Worm (Caenorhabditis elegans) whole organism, L4 larva: ENCODE results near the gene com-1.

Experiments
- F26F4.8 ChIP-seq: fragments of 200-800 bp; sonication (Bioruptor generic); conservative IDR thresholded peaks from 2 replicates; pipeline ENCODE4 v1.3.6; 2022; ENCODE audit warnings: missing genetic modification characterization, missing compliant biosample characterization
- F37D6.2 ChIP-seq: sonication (generic microtip); optimal IDR thresholded peaks from 2 replicates; lab custom pipeline; 2016; ENCODE audit warnings: mild to moderate bottlenecking, missing genetic modification characterization, missing compliant biosample characterization
- F49E8.2 ChIP-seq: sonication (generic microtip); optimal IDR thresholded peaks from 2 replicates; lab custom pipeline; 2016; ENCODE audit warnings: missing compliant biosample characterization, mild to moderate bottlenecking, missing genetic modification characterization, borderline replicate concordance
- R02D3.7 ChIP-seq: fragments of 150-350 bp; sonication (generic microtip); optimal IDR thresholded peaks from 3 replicates; lab custom pipeline; 2014; ENCODE audit warnings: missing biosample characterization, missing genetic modification characterization
- T20F7.1 ChIP-seq: fragments of 200-800 bp; sonication (Bioruptor generic); optimal IDR thresholded peaks from 2 replicates; lab custom pipeline; 2018; ENCODE audit warnings: mild to moderate bottlenecking, missing genetic modification characterization, missing compliant biosample characterization
- Y105C5A.15 ChIP-seq: fragments of 200-800 bp; sonication (Bioruptor generic); IDR thresholded peaks from 2 replicates; pipeline ENCODE4 v1.3.6; 2022; ENCODE audit warnings: missing genetic modification characterization, missing compliant biosample characterization
- Y5F2A.4 ChIP-seq: fragments of 200-800 bp; sonication (Bioruptor generic); optimal IDR thresholded peaks from 2 replicates; lab custom pipeline; 2018; ENCODE audit warnings: mild to moderate bottlenecking, missing genetic modification characterization, missing compliant biosample characterization
- attf-4 ChIP-seq: sonication (generic microtip); optimal IDR thresholded peaks from 3 replicates; lab custom pipeline; 2017; ENCODE audit warnings: missing biosample characterization, missing genetic modification characterization
- ceh-20 ChIP-seq: fragments of 200-800 bp; sonication (Bioruptor generic); IDR thresholded peaks from 2 replicates; pipeline ENCODE4 v1.3.6; 2022; ENCODE audit warnings: missing genetic modification reagents, missing genetic modification characterization, missing compliant biosample characterization
- ceh-32 ChIP-seq: sonication (generic microtip); optimal IDR thresholded peaks from 2 replicates; lab custom pipeline; 2016; ENCODE audit warnings: mild to moderate bottlenecking, missing genetic modification characterization, missing compliant biosample characterization; ENCODE audit not compliant: poor library complexity
- ceh-44 ChIP-seq: fragments of 200-800 bp; sonication (Bioruptor generic); IDR thresholded peaks from 2 replicates; pipeline ENCODE4 v1.3.6; 2022; ENCODE audit warnings: missing genetic modification reagents, missing genetic modification characterization, missing compliant biosample characterization
- ctbp-1 ChIP-seq: fragments of 200-800 bp; sonication (Bioruptor generic); IDR thresholded peaks from 2 replicates; pipeline ENCODE4 v1.3.6; 2022; ENCODE audit warnings: missing genetic modification reagents, missing genetic modification characterization, missing compliant biosample characterization
- daf-12 ChIP-seq: fragments of 150-350 bp; optimal IDR thresholded peaks from 2 replicates; lab custom pipeline; 2014; ENCODE audit warnings: missing biosample characterization, missing genetic modification reagents, missing genetic modification characterization
- daf-16 ChIP-seq, 3 experiments: sonication (generic microtip); optimal IDR thresholded peaks; 2 replicates each; lab custom pipeline; 2016 to 2017; ENCODE audit warnings: missing genetic modification characterization in 3 of 3, missing genetic modification reagents in 3 of 3, mild to moderate bottlenecking in 2 of 3, missing compliant biosample characterization in 2 of 3, missing biosample characterization in 1 of 3, moderate library complexity in 1 of 3
- daf-8 ChIP-seq: fragments of 200-800 bp; sonication (Bioruptor generic); IDR thresholded peaks from 2 replicates; pipeline ENCODE4 v1.3.6; 2022; ENCODE audit warnings: missing genetic modification characterization, missing compliant biosample characterization
- dmd-6 ChIP-seq: fragments of 200-800 bp; sonication (Bioruptor generic); IDR thresholded peaks from 2 replicates; pipeline ENCODE4 v1.3.6; 2022; ENCODE audit warnings: missing genetic modification reagents, missing genetic modification characterization, missing compliant biosample characterization
- duxl-1 ChIP-seq: sonication (generic microtip); optimal IDR thresholded peaks from 2 replicates; lab custom pipeline; 2016; ENCODE audit warnings: mild to moderate bottlenecking, missing genetic modification characterization, moderate library complexity, missing compliant biosample characterization; ENCODE audit not compliant: poor library complexity
- egl-27 ChIP-seq: sonication (generic microtip); optimal IDR thresholded peaks from 3 replicates; lab custom pipeline; 2017; ENCODE audit warnings: missing biosample characterization, missing genetic modification reagents, missing genetic modification characterization
- egl-43 ChIP-seq: fragments of 200-800 bp; sonication (Bioruptor generic); IDR thresholded peaks from 2 replicates; pipeline ENCODE4 v1.3.6; 2022; ENCODE audit warnings: missing genetic modification reagents, missing genetic modification characterization, missing compliant biosample characterization
- hlh-30 ChIP-seq: sonication (generic microtip); optimal IDR thresholded peaks from 2 replicates; lab custom pipeline; 2017; ENCODE audit warnings: antibody characterized with exemption, mild to moderate bottlenecking, missing genetic modification characterization, missing compliant biosample characterization; ENCODE audit not compliant: insufficient read depth
- hmg-1.1 ChIP-seq: fragments of 200-800 bp; sonication (Bioruptor generic); IDR thresholded peaks from 2 replicates; pipeline ENCODE4 v1.3.6; 2022; ENCODE audit warnings: missing genetic modification reagents, missing genetic modification characterization, missing compliant biosample characterization
- jun-1 ChIP-seq: fragments of 150-350 bp; optimal IDR thresholded peaks from 2 replicates; lab custom pipeline; 2014; ENCODE audit warnings: missing biosample characterization, missing genetic modification reagents, missing genetic modification characterization
- lim-7 ChIP-seq: fragments of 200-800 bp; sonication (Bioruptor generic); IDR thresholded peaks from 2 replicates; pipeline ENCODE4 v1.3.6; 2022; ENCODE audit warnings: missing genetic modification characterization, missing compliant biosample characterization
- lin-15B ChIP-seq: fragments of 150-350 bp; sonication (generic microtip); optimal IDR thresholded peaks from 3 replicates; lab custom pipeline; 2014; ENCODE audit warnings: missing biosample characterization, missing genetic modification characterization
- lin-29 ChIP-seq: fragments of 200-800 bp; sonication (Bioruptor generic); IDR thresholded peaks from 2 replicates; pipeline ENCODE4 v1.3.6; 2022; ENCODE audit warnings: missing genetic modification reagents, missing genetic modification characterization, missing compliant biosample characterization
- lsy-2 ChIP-seq, 2 experiments: fragments of 150-350 bp in 1 of 2; sonication (generic microtip) in 1 of 2; optimal IDR thresholded peaks; 2 replicates each; lab custom pipeline; 2014 to 2017; ENCODE audit warnings: missing biosample characterization in 2 of 2, missing genetic modification characterization in 2 of 2
- madf-5 ChIP-seq, 2 experiments: fragments of 200-800 bp; sonication (Bioruptor generic); IDR thresholded peaks; 2 replicates each; pipeline ENCODE4 v1.3.6; 2022; ENCODE audit warnings: missing compliant biosample characterization in 2 of 2, missing genetic modification characterization in 2 of 2
- mdl-1 ChIP-seq, 2 experiments: fragments of 150-350 bp in 1 of 2; sonication (generic microtip) in 1 of 2; optimal IDR thresholded peaks; 2 replicates each; lab custom pipeline; 2014 to 2017; ENCODE audit warnings: missing biosample characterization in 2 of 2, missing genetic modification characterization in 2 of 2
- mdt-29 ChIP-seq: fragments of 200-800 bp; sonication (Bioruptor generic); IDR thresholded peaks from 2 replicates; pipeline ENCODE4 v1.3.6; 2022; ENCODE audit warnings: missing genetic modification reagents, missing genetic modification characterization, missing compliant biosample characterization
- mes-2 ChIP-seq: sonication (generic microtip); optimal IDR thresholded peaks from 2 replicates; lab custom pipeline; 2016; ENCODE audit warnings: missing genotype, mild to moderate bottlenecking, missing genetic modification characterization, missing compliant biosample characterization; ENCODE audit not compliant: poor library complexity, severe bottlenecking
- mxl-2 ChIP-seq: fragments of 200-800 bp; sonication (Bioruptor generic); conservative IDR thresholded peaks from 2 replicates; pipeline ENCODE4 v1.3.6; 2022; ENCODE audit warnings: missing genetic modification reagents, missing genetic modification characterization, missing compliant biosample characterization
- nhr-102 ChIP-seq: sonication (generic microtip); optimal IDR thresholded peaks from 2 replicates; lab custom pipeline; 2016; ENCODE audit warnings: mild to moderate bottlenecking, missing genetic modification characterization, moderate library complexity, missing compliant biosample characterization
- nhr-11 ChIP-seq: fragments of 150-350 bp; optimal IDR thresholded peaks from 2 replicates; lab custom pipeline; 2014; ENCODE audit warnings: missing biosample characterization, missing genetic modification characterization
- nhr-111 ChIP-seq: fragments of 200-800 bp; sonication (Bioruptor generic); optimal IDR thresholded peaks from 2 replicates; lab custom pipeline; 2018; ENCODE audit warnings: mild to moderate bottlenecking, missing genetic modification characterization, missing compliant biosample characterization
- nhr-41 ChIP-seq: fragments of 200-800 bp; sonication (Bioruptor generic); IDR thresholded peaks from 2 replicates; pipeline ENCODE4 v1.3.6; 2022; ENCODE audit warnings: missing genetic modification reagents, missing genetic modification characterization, missing compliant biosample characterization
- nhr-42 ChIP-seq: fragments of 200-800 bp; sonication (Bioruptor generic); IDR thresholded peaks from 2 replicates; pipeline ENCODE4 v1.3.6; 2022; ENCODE audit warnings: missing genetic modification characterization, missing compliant biosample characterization
- nhr-48 ChIP-seq: sonication (generic microtip); optimal IDR thresholded peaks from 2 replicates; lab custom pipeline; 2016; ENCODE audit warnings: mild to moderate bottlenecking, missing genetic modification characterization, missing compliant biosample characterization
- nhr-6 ChIP-seq: fragments of 150-350 bp; optimal IDR thresholded peaks from 2 replicates; lab custom pipeline; 2014; ENCODE audit warnings: missing biosample characterization, missing genetic modification characterization
- nhr-76 ChIP-seq: fragments of 150-350 bp; optimal IDR thresholded peaks from 2 replicates; lab custom pipeline; 2014; ENCODE audit warnings: missing biosample characterization, missing genetic modification characterization
- nhr-77 ChIP-seq: fragments of 150-350 bp; optimal IDR thresholded peaks from 2 replicates; lab custom pipeline; 2014; ENCODE audit warnings: missing biosample characterization, missing genetic modification characterization
- pha-4 ChIP-seq, 2 experiments: fragments of 150-350 bp in 1 of 2; fragments of 200-800 bp in 1 of 2; sonication (Bioruptor generic) in 1 of 2; IDR thresholded peaks in 1 of 2; optimal IDR thresholded peaks in 1 of 2; 2 replicates each; pipeline versions ENCODE4 v1.3.6 to Lab custom; 2014 to 2022; ENCODE audit warnings: missing genetic modification characterization in 2 of 2, missing genetic modification reagents in 2 of 2, missing biosample characterization in 1 of 2, missing compliant biosample characterization in 1 of 2
- pqm-1 ChIP-seq: sonication (generic microtip); optimal IDR thresholded peaks from 2 replicates; lab custom pipeline; 2017; ENCODE audit warnings: missing biosample characterization, missing genetic modification characterization
- set-16 ChIP-seq: fragments of 200-800 bp; sonication (Bioruptor generic); IDR thresholded peaks from 2 replicates; pipeline ENCODE4 v1.3.6; 2022; ENCODE audit warnings: missing genetic modification reagents, missing genetic modification characterization, missing compliant biosample characterization
- snpc-1.2 ChIP-seq: fragments of 200-800 bp; sonication (Bioruptor generic); IDR thresholded peaks from 2 replicates; pipeline ENCODE4 v1.3.6; 2022; ENCODE audit warnings: missing genetic modification reagents, missing genetic modification characterization, missing compliant biosample characterization
- spr-3 ChIP-seq: fragments of 200-800 bp; sonication (Bioruptor generic); optimal IDR thresholded peaks from 2 replicates; lab custom pipeline; 2018; ENCODE audit warnings: mild to moderate bottlenecking, missing genetic modification characterization, missing compliant biosample characterization
- tag-97 ChIP-seq: fragments of 200-800 bp; sonication (Bioruptor generic); IDR thresholded peaks from 2 replicates; pipeline ENCODE4 v1.3.6; 2022; ENCODE audit warnings: missing genetic modification characterization, missing compliant biosample characterization
- tra-1 ChIP-seq: fragments of 200-800 bp; sonication (Bioruptor generic); IDR thresholded peaks from 2 replicates; pipeline ENCODE4 v1.3.6; 2022; ENCODE audit warnings: missing genetic modification reagents, missing genetic modification characterization, missing compliant biosample characterization
- zfp-3 ChIP-seq: fragments of 200-800 bp; sonication (Bioruptor generic); conservative IDR thresholded peaks from 2 replicates; pipeline ENCODE4 v1.3.6; 2022; ENCODE audit warnings: missing genetic modification reagents, missing genetic modification characterization, missing compliant biosample characterization
- ztf-7 ChIP-seq: fragments of 150-350 bp; optimal IDR thresholded peaks from 2 replicates; lab custom pipeline; 2014; ENCODE audit warnings: missing biosample characterization, missing genetic modification characterization

The com-1 gene

DNA sequence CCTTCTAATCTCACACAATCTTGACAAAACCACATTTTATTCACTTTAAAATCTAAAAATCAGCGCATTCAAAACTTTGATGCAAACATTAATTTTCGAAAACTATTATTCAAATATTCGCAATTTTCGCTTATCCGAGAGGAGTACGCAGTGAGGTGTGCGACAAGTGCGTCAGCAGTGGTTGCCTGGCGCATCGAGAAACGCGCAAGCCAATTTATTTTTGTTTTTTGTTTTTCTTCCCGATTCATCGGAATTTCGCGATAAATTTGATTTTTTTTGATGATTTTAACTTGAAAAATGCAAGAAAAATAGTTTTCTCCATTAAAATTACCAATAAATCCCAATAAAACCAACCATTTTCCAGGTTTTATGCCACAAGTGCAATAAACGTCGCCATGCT, 47.3 kb upstream of the com-1 start, which contains the start of the genes fbxb-85 and hex-3 (continued):
- no peak for TF ChIP-seq lim-7 (GFP tag; lab: Robert Waterston, UW)
- TF ChIP-seq F49E8.2: peak; percentile 88
- no peak for TF ChIP-seq Y105C5A.15 (GFP tag; lab: Robert Waterston, UW)
- peak in 1 of 2 experiments; percentile 3 for TF ChIP-seq mdl-1 (tag; optimal IDR thresholded peaks at IDR 0.05; lab: Kevin White, UChicago)
- peak; percentile 75 for TF ChIP-seq nhr-48 (tag; lab: Kevin White, UChicago)
- TF ChIP-seq ctbp-1 (GFP tag; lab: Robert Waterston, UW): peak; percentile 84
- TF ChIP-seq pqm-1: no peak
- no peak for TF ChIP-seq mxl-2 (GFP tag; lab: Robert Waterston, UW)
- TF ChIP-seq duxl-1: peak; percentile 89
- peak; percentile 91 for TF ChIP-seq ztf-7
- TF ChIP-seq snpc-1.2 (GFP tag; lab: Robert Waterston, UW): peak; percentile 77
- no peak for TF ChIP-seq daf-12 (tag; lab: Kevin White, UChicago)
- TF ChIP-seq egl-43 (GFP tag; lab: Robert Waterston, UW): peak; percentile 81; the same call in 1 of the 2 replicates
- peak; percentile 93 for TF ChIP-seq nhr-42 (GFP tag; lab: Robert Waterston, UW)
- TF ChIP-seq spr-3 (GFP tag; lab: Kevin White, UChicago): peak; percentile 90
- TF ChIP-seq hmg-1.1 (GFP tag; lab: Robert Waterston, UW): peak; percentile 94
- no peak for TF ChIP-seq R02D3.7 (tag; lab: Kevin White, UChicago)
- peak; percentile 56 to 96 for TF ChIP-seq lsy-2 (tag; optimal IDR thresholded peaks at IDR 0.05; lab: Kevin White, UChicago)
- no peak for TF ChIP-seq attf-4 (tag; lab: Kevin White, UChicago)
- TF ChIP-seq nhr-11: peak; percentile 73
- TF ChIP-seq nhr-111 (GFP tag; lab: Kevin White, UChicago): no peak
- TF ChIP-seq daf-8 (GFP tag; lab: Robert Waterston, UW): no peak
- peak; percentile 82 for TF ChIP-seq T20F7.1 (GFP tag; lab: Kevin White, UChicago)
- TF ChIP-seq set-16: peak; percentile 26; the same call in 1 of the 2 replicates
- TF ChIP-seq F37D6.2: peak; percentile 93
- peak; percentile 47; the same call in 1 of the 2 replicates for TF ChIP-seq tra-1
- peak; percentile 12 to 89 for TF ChIP-seq daf-16 (GFP tag; optimal IDR thresholded peaks at IDR 0.05; lab: Kevin White, UChicago)
- TF ChIP-seq daf-16 (tag; optimal IDR thresholded peaks at IDR 0.05; lab: Kevin White, UChicago): peak; percentile 86
- TF ChIP-seq jun-1: peak; percentile 88
- TF ChIP-seq nhr-6: peak; percentile 91
- peak; percentile 84 for TF ChIP-seq zfp-3 (GFP tag; lab: Robert Waterston, UW)
- TF ChIP-seq egl-27 (tag; lab: Kevin White, UChicago): no peak
- peak; percentile 66; the same call in 1 of the 2 replicates for TF ChIP-seq ceh-44
- TF ChIP-seq nhr-77 (tag; lab: Kevin White, UChicago): peak; percentile 82
- TF ChIP-seq pha-4 (GFP tag; IDR thresholded peaks at IDR 0.05; lab: Robert Waterston, UW): peak; percentile 83
- no peak for TF ChIP-seq pha-4 (tag; optimal IDR thresholded peaks at IDR 0.05; lab: Kevin White, UChicago)
- 0 out of 4 replicates have a peak, but pooled peaks of 1 of the 2 experiments have one; percentile 38 for TF ChIP-seq madf-5 (GFP tag; IDR thresholded peaks at IDR 0.05; lab: Robert Waterston, UW)
- TF ChIP-seq mes-2 (tag; lab: Kevin White, UChicago): peak; percentile 95
- TF ChIP-seq F26F4.8 (GFP tag; lab: Robert Waterston, UW): no peak
- TF ChIP-seq nhr-41 (GFP tag; lab: Robert Waterston, UW): no peak
- peak; percentile 81 for TF ChIP-seq hlh-30 (tag; lab: Kevin White, UChicago)
- TF ChIP-seq nhr-76 (tag; lab: Kevin White, UChicago): no peak
- TF ChIP-seq ceh-20: peak; percentile 92
- no peak for TF ChIP-seq tag-97 (GFP tag; lab: Robert Waterston, UW)
- TF ChIP-seq ceh-32: peak; percentile 80
- peak; percentile 84 for TF ChIP-seq dmd-6 (GFP tag; lab: Robert Waterston, UW)
- TF ChIP-seq lin-29 (GFP tag; lab: Robert Waterston, UW): peak; percentile 77
- peak; percentile 47 for TF ChIP-seq Y5F2A.4
- peak; percentile 95 for TF ChIP-seq nhr-102 (tag; lab: Kevin White, UChicago)
- peak; percentile 70 for TF ChIP-seq mdt-29 (GFP tag; lab: Robert Waterston, UW)
- TF ChIP-seq lin-15B (tag; lab: Kevin White, UChicago): peak; percentile 60
